Worm (Caenorhabditis elegans): ENCODE measurements around the gene F45E1.4.

Gene F45E1.4

DNA sequence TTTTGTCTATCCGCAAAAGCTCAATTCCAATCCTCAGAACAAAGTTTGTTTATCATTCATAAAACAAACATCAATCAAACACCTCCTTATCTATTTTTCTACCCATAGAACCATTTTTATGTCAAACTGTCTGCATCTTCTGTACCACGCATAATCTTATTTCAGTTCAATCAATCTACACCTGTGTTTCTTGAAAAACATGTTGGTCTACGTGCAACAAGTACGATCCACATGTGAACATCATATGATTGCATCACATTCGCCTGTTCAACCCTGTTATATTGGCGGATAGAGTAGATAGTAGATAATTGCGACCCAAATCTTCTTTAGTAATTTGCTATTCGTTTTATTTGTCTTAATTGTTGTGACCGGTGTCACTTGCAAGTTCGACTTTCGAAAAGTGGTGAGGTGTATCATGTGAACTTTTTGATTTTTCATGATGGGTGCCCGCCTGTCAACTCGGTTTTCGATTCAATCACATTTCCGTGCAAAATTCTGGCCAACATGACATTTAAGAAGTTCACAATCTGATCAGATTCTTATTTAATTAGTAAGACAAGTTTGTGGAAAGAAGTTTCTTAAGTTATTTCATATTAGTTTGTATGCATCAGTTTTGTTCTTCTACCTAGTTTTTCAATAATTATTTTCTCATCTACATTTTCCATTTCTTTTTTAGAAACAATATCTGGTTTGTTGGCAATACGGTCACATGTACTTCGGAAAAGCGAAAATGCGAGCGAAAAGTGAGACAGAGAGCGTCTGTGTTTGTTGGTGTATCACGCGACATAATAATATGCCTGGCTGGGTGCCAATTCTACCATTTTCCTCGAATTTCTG, 33.3 kb upstream of the F45E1.4 start:
- TF ChIP-seq ceh-83 (GFP tag; optimal IDR thresholded peaks at IDR 0.05) (no peak), unc-39 (tag; optimal IDR thresholded peaks at IDR 0.05) (no peak), ceh-43 (GFP tag; optimal IDR thresholded peaks at IDR 0.05) (no peak), elt-1 (tag; optimal IDR thresholded peaks at IDR 0.05; ENCODE audit: borderline replicate concordance, insufficient read depth) (no peak), lin-32 (GFP tag; optimal IDR thresholded peaks at IDR 0.05) (no peak), pha-4 (tag; optimal IDR thresholded peaks at IDR 0.05) (no peak), ztf-11 (tag; optimal IDR thresholded peaks at IDR 0.05) (no peak), sptf-1 (tag; optimal IDR thresholded peaks at IDR 0.05) (no peak), mab-5 (tag; optimal IDR thresholded peaks at IDR 0.05) (no peak), cnd-1 (tag; optimal IDR thresholded peaks at IDR 0.05) (no peak), bed-3 (GFP tag; optimal IDR thresholded peaks at IDR 0.05) (no peak), mep-1 (tag; optimal IDR thresholded peaks at IDR 0.05) (no peak), nhr-2 (tag; optimal IDR thresholded peaks at IDR 0.05) (no peak), tbx-8 (GFP tag; optimal IDR thresholded peaks at IDR 0.05) (no peak), sem-2 (GFP tag; optimal IDR thresholded peaks at IDR 0.05) (no peak), M03D4.4 (tag; optimal IDR thresholded peaks at IDR 0.05) (no peak), nhr-12 (tag; optimal IDR thresholded peaks at IDR 0.05) (no peak), unc-120 (tag; optimal IDR thresholded peaks at IDR 0.05; ENCODE audit: poor library complexity, severe bottlenecking) (no peak), mls-2 (tag; optimal IDR thresholded peaks at IDR 0.05) (no peak), hlh-1 (tag; optimal IDR thresholded peaks at IDR 0.05) (no peak)

ce11 chrX:7953063-7953337, 32.8 kb upstream of the F45E1.4 start:
- TF ChIP-seq hlh-1 (tag; optimal IDR thresholded peaks at IDR 0.05): no peak
- TF ChIP-seq lin-13 (tag; optimal IDR thresholded peaks at IDR 0.05): no peak
- no peak for TF ChIP-seq mep-1 (tag; optimal IDR thresholded peaks at IDR 0.05)
- TF ChIP-seq nhr-12 (tag; optimal IDR thresholded peaks at IDR 0.05): no peak
- TF ChIP-seq zip-8 (tag; optimal IDR thresholded peaks at IDR 0.05): no peak
- no peak for TF ChIP-seq pha-4 (tag; optimal IDR thresholded peaks at IDR 0.05)
- no peak for TF ChIP-seq flh-1 (GFP tag; optimal IDR thresholded peaks at IDR 0.05)
- TF ChIP-seq ces-1 (GFP tag; optimal IDR thresholded peaks at IDR 0.05): no peak
- TF ChIP-seq mab-5 (tag; optimal IDR thresholded peaks at IDR 0.05): no peak
- no peak for TF ChIP-seq ham-2 (GFP tag; optimal IDR thresholded peaks at IDR 0.05)
- no peak for TF ChIP-seq bed-3 (GFP tag; optimal IDR thresholded peaks at IDR 0.05)

DNA sequence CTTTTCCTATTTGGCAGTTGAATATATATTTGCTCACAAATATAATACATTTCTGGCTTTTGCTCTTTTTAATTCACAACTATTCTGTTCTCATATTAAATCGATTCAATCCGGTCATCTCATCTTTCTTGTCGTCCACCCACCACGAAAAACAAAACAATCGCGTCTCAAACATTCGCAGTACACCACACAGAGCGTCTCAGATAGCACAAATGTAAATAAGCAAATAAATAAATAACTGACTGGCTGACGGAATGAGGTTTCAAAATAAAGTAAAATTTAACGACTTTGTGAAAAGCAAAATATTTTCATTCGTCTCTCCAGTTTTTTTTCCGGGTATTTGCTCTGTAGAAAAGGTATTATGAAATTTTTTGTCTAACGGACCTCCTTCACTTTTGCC, 32.1 kb upstream of the F45E1.4 start:
- TF ChIP-seq pha-4 (tag; optimal IDR thresholded peaks at IDR 0.05) (peak; percentile 34), unc-62 (GFP tag; optimal IDR thresholded peaks at IDR 0.05) (no peak)

ce11 chrX:7954328-7954727, 31.5 kb upstream of the F45E1.4 start, which contains the start of gene dct-1:
Gene dct-1 (plus strand): TSS chrX:7954354.
- TF ChIP-seq hlh-1 (tag; optimal IDR thresholded peaks at IDR 0.05) (peak; percentile 84), zip-8 (tag; optimal IDR thresholded peaks at IDR 0.05) (no peak), unc-120 (tag; optimal IDR thresholded peaks at IDR 0.05; ENCODE audit: poor library complexity, severe bottlenecking) (peak; percentile 11)

ce11 chrX:7956449-7956848, 29.3 kb upstream of the F45E1.4 start:
- TF ChIP-seq unc-120 (tag; optimal IDR thresholded peaks at IDR 0.05; ENCODE audit: poor library complexity, severe bottlenecking) (no peak), nhr-76 (tag; optimal IDR thresholded peaks at IDR 0.05) (no peak), ceh-39 (tag; optimal IDR thresholded peaks at IDR 0.05) (no peak), nhr-237 (tag; optimal IDR thresholded peaks at IDR 0.05) (no peak), unc-62 (GFP tag; optimal IDR thresholded peaks at IDR 0.05) (no peak), snpc-4 (tag; optimal IDR thresholded peaks at IDR 0.05) (no peak), mab-5 (tag; optimal IDR thresholded peaks at IDR 0.05) (no peak), nhr-2 (tag; optimal IDR thresholded peaks at IDR 0.05) (no peak), drap-1 (GFP tag; optimal IDR thresholded peaks at IDR 0.05) (no peak), tbx-8 (GFP tag; optimal IDR thresholded peaks at IDR 0.05) (no peak), flh-1 (GFP tag; optimal IDR thresholded peaks at IDR 0.05) (no peak), mep-1 (tag; optimal IDR thresholded peaks at IDR 0.05) (no peak), ham-2 (GFP tag; optimal IDR thresholded peaks at IDR 0.05) (no peak)

Measured in whole organism, mixed stage, embryonic.